Worm (Caenorhabditis elegans) whole organism, L3 larva: ENCODE measurements around the gene W10C6.2.

ENCODE experiments used
- fkh-10 ChIP-seq: sonication (generic microtip); optimal IDR thresholded peaks from 2 replicates; lab custom pipeline; 2017; ENCODE audit warnings: missing biosample characterization, missing genetic modification reagents, missing genetic modification characterization
- fkh-2 ChIP-seq: fragments of 150-350 bp; optimal IDR thresholded peaks from 2 replicates; lab custom pipeline; 2014; ENCODE audit warnings: missing biosample characterization, missing genetic modification reagents, missing genetic modification characterization
- nhr-12 ChIP-seq: fragments of 150-350 bp; optimal IDR thresholded peaks from 2 replicates; lab custom pipeline; 2014; ENCODE audit warnings: missing biosample characterization, missing genetic modification characterization
- pqm-1 ChIP-seq: fragments of 150-350 bp; optimal IDR thresholded peaks from 2 replicates; lab custom pipeline; 2017; ENCODE audit warnings: missing biosample characterization, missing genetic modification characterization, inconsistent platforms

DNA sequence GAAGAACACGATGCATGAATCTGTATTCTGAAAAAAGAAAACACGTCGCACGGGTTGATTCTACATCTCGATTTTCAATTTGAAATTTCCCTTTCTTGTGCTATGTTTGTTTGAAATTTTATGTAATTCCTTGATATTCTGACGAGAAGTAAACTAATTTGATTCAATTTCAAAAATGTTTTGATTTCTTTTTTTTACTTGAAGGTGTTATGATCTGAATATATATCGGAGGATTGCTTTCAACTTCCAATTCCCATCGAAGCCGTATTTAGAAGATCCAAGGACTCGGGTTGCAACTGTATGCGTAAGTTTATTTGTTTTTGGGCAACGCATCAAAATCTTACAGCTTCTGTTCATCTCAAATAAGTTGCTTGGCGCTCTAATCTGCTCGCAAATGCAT is 5.7 kb upstream of the W10C6.2 start, which contains the start of gene F40F8.1:
- TF ChIP-seq pqm-1 (tag; lab: Kevin White, UChicago) (no peak), fkh-10 (GFP tag; lab: Kevin White, UChicago) (no peak), fkh-2 (tag; lab: Kevin White, UChicago) (no peak), nhr-12 (no peak)
